Fruit fly (Drosophila melanogaster) whole organism, embryonic: ENCODE results near the gene Enoph.

ENCODE experiments used
- Antp ChIP-seq: fragments of 200-800 bp; sonication (Bioruptor generic); optimal IDR thresholded peaks from 3 replicates; lab custom pipeline; 2016; ENCODE audit warnings: missing biosample characterization, missing genetic modification characterization
- Atf3 ChIP-seq: fragments of 200-800 bp; sonication (Bioruptor generic); optimal IDR thresholded peaks from 3 replicates; lab custom pipeline; 2016; ENCODE audit warnings: missing biosample characterization, missing genetic modification characterization
- CG10209 ChIP-seq: fragments of 200-800 bp; sonication (Bioruptor generic); optimal IDR thresholded peaks from 3 replicates; lab custom pipeline; 2017; ENCODE audit warnings: missing biosample characterization, mild to moderate bottlenecking, missing genetic modification characterization, missing genetic modification reagents
- CG10654 ChIP-seq: fragments of 200-800 bp; sonication (Bioruptor generic); optimal IDR thresholded peaks from 2 replicates; lab custom pipeline; 2016; ENCODE audit warnings: missing biosample characterization, missing genetic modification characterization
- CG11504 ChIP-seq: fragments of 200-800 bp; sonication (Bioruptor generic); optimal IDR thresholded peaks from 3 replicates; lab custom pipeline; 2019; ENCODE audit warnings: missing biosample characterization, mild to moderate bottlenecking, missing genetic modification characterization, moderate library complexity
- CG12104 ChIP-seq: fragments of 200-800 bp; sonication (Bioruptor generic); optimal IDR thresholded peaks from 3 replicates; lab custom pipeline; 2016; ENCODE audit warnings: missing biosample characterization, missing genetic modification characterization
- CG13287 ChIP-seq: fragments of 200-800 bp; sonication (Bioruptor generic); IDR thresholded peaks from 2 replicates; pipeline ENCODE4 v1.3.6; 2022; ENCODE audit warnings: missing biosample characterization, missing genetic modification characterization; ENCODE audit not compliant: partially characterized antibody
- CG13894 ChIP-seq: fragments of 200-800 bp; sonication (Bioruptor generic); optimal IDR thresholded peaks from 3 replicates; lab custom pipeline; 2018; ENCODE audit warnings: missing biosample characterization, mild to moderate bottlenecking, missing genetic modification characterization, moderate library complexity
- CG15696 ChIP-seq: fragments of 200-800 bp; sonication (Bioruptor generic); optimal IDR thresholded peaks from 2 replicates; lab custom pipeline; 2019; ENCODE audit warnings: missing biosample characterization, mild to moderate bottlenecking, missing genetic modification characterization, moderate library complexity
- CG18476 ChIP-seq: fragments of 200-800 bp; sonication (Bioruptor generic); optimal IDR thresholded peaks from 2 replicates; lab custom pipeline; 2016; ENCODE audit warnings: missing biosample characterization, mild to moderate bottlenecking, missing genetic modification characterization
- CG18764 ChIP-seq: fragments of 200-800 bp; sonication (Bioruptor generic); optimal IDR thresholded peaks from 3 replicates; lab custom pipeline; 2016; ENCODE audit warnings: missing biosample characterization, missing genetic modification characterization
- CG2202 ChIP-seq: fragments of 200-800 bp; sonication (Bioruptor generic); optimal IDR thresholded peaks from 2 replicates; lab custom pipeline; 2018; ENCODE audit warnings: missing biosample characterization, mild to moderate bottlenecking, missing genetic modification characterization
- CG2712 ChIP-seq: fragments of 200-800 bp; optimal IDR thresholded peaks from 3 replicates; lab custom pipeline; 2019; ENCODE audit warnings: missing biosample characterization, mild to moderate bottlenecking, missing genetic modification characterization, moderate library complexity
- CG3281 ChIP-seq: fragments of 200-800 bp; sonication (Bioruptor generic); optimal IDR thresholded peaks from 3 replicates; lab custom pipeline; 2017; ENCODE audit warnings: missing biosample characterization, mild to moderate bottlenecking, missing genetic modification characterization
- CG4617 ChIP-seq: fragments of 200-800 bp; sonication (Bioruptor generic); optimal IDR thresholded peaks from 3 replicates; lab custom pipeline; 2016; ENCODE audit warnings: missing biosample characterization, missing genetic modification characterization, borderline replicate concordance
- CG6254 ChIP-seq: fragments of 200-800 bp; sonication (Bioruptor generic); optimal IDR thresholded peaks from 3 replicates; lab custom pipeline; 2017; ENCODE audit warnings: mild to moderate bottlenecking, missing biosample characterization, missing genetic modification reagents, missing genetic modification characterization
- CG6654 ChIP-seq: fragments of 200-800 bp; sonication (Bioruptor generic); optimal IDR thresholded peaks from 2 replicates; lab custom pipeline; 2017; ENCODE audit warnings: missing biosample characterization, mild to moderate bottlenecking, missing genetic modification characterization
- CG6683 ChIP-seq: fragments of 200-800 bp; sonication (Bioruptor generic); optimal IDR thresholded peaks from 2 replicates; lab custom pipeline; 2017; ENCODE audit warnings: missing biosample characterization, mild to moderate bottlenecking, missing genetic modification characterization, missing genetic modification reagents
- CG8089 ChIP-seq: fragments of 200-800 bp; sonication (Bioruptor generic); optimal IDR thresholded peaks from 3 replicates; lab custom pipeline; 2016; ENCODE audit warnings: missing biosample characterization, missing genetic modification characterization
- Camta ChIP-seq: fragments of 200-800 bp; sonication (Bioruptor generic); optimal IDR thresholded peaks from 2 replicates; lab custom pipeline; 2016; ENCODE audit warnings: missing biosample characterization, missing genetic modification characterization
- D19B ChIP-seq: fragments of 200-800 bp; sonication (Bioruptor generic); optimal IDR thresholded peaks from 2 replicates; lab custom pipeline; 2017; ENCODE audit warnings: missing biosample characterization, mild to moderate bottlenecking, missing genetic modification characterization
- Ets65A ChIP-seq: fragments of 200-800 bp; sonication (Bioruptor generic); peaks from one replicate; lab custom pipeline; 2016; ENCODE audit warnings: missing biosample characterization, missing genetic modification characterization
- Fer1 ChIP-seq: fragments of 200-800 bp; sonication (Bioruptor generic); optimal IDR thresholded peaks from 2 replicates; lab custom pipeline; 2017; ENCODE audit warnings: missing biosample characterization, mild to moderate bottlenecking, missing genetic modification characterization
- HLH4C ChIP-seq: fragments of 200-800 bp; sonication (Bioruptor generic); IDR thresholded peaks from 3 replicates; pipeline ENCODE4 v1.3.6; 2022; ENCODE audit warnings: missing biosample characterization, missing genetic modification characterization; ENCODE audit not compliant: partially characterized antibody
- HmgD ChIP-seq: fragments of 200-800 bp; sonication (Bioruptor generic); optimal IDR thresholded peaks from 3 replicates; lab custom pipeline; 2016; ENCODE audit warnings: missing biosample characterization, missing genetic modification characterization
- Hr39 ChIP-seq: fragments of >200 bp; optimal IDR thresholded peaks from 2 replicates; lab custom pipeline; 2017
- Jarid2 ChIP-seq: fragments of 200-800 bp; sonication (Bioruptor generic); optimal IDR thresholded peaks from 3 replicates; lab custom pipeline; 2017; ENCODE audit warnings: mild to moderate bottlenecking, missing biosample characterization, missing genetic modification reagents, missing genetic modification characterization
- Kr ChIP-seq: fragments of 200-800 bp; sonication (Bioruptor generic); optimal IDR thresholded peaks from 2 replicates; lab custom pipeline; 2017; ENCODE audit warnings: missing biosample characterization, mild to moderate bottlenecking, missing genetic modification characterization
- MTF-1 ChIP-seq: fragments of 200-800 bp; sonication (Bioruptor generic); optimal IDR thresholded peaks from 2 replicates; lab custom pipeline; 2018; ENCODE audit warnings: missing biosample characterization, mild to moderate bottlenecking, missing genetic modification characterization, borderline replicate concordance
- Mad ChIP-seq: fragments of 200-800 bp; sonication (Bioruptor generic); optimal IDR thresholded peaks from 2 replicates; lab custom pipeline; 2016; ENCODE audit warnings: missing biosample characterization, missing genetic modification characterization
- Mrtf ChIP-seq: fragments of 200-800 bp; sonication (Bioruptor generic); IDR thresholded peaks from 3 replicates; pipeline ENCODE4 v1.3.6; 2022; ENCODE audit warnings: missing biosample characterization, missing genetic modification characterization
- Nf-YA ChIP-seq: fragments of 200-800 bp; sonication (Bioruptor generic); IDR thresholded peaks from 2 replicates; pipeline ENCODE4 v1.3.6; 2022; ENCODE audit warnings: missing biosample characterization, missing genetic modification characterization
- Ptx1 ChIP-seq: fragments of 200-800 bp; sonication (Bioruptor generic); IDR thresholded peaks from 2 replicates; pipeline ENCODE4 v1.3.6; 2022; ENCODE audit warnings: missing biosample characterization, missing genetic modification characterization
- Sry-β ChIP-seq: fragments of 200-800 bp; sonication (Bioruptor generic); optimal IDR thresholded peaks from 2 replicates; lab custom pipeline; 2018; ENCODE audit warnings: missing biosample characterization, mild to moderate bottlenecking, missing genetic modification characterization, moderate library complexity
- Trl ChIP-seq, 3 experiments: fragments of >200 bp in 2 of 3; fragments of 200-800 bp in 1 of 3; sonication (Bioruptor generic) in 1 of 3; optimal IDR thresholded peaks; 2 replicates in 1 of 3; 3 replicates in 2 of 3; lab custom pipeline; 2016 to 2017; ENCODE audit warnings: missing biosample characterization in 1 of 3, missing genetic modification characterization in 1 of 3
- ab ChIP-seq: fragments of 200-800 bp; sonication (Bioruptor generic); optimal IDR thresholded peaks from 2 replicates; lab custom pipeline; 2016; ENCODE audit warnings: missing biosample characterization, missing genetic modification characterization
- da ChIP-seq: fragments of 200-800 bp; sonication (Bioruptor generic); optimal IDR thresholded peaks from 2 replicates; lab custom pipeline; 2016; ENCODE audit warnings: missing biosample characterization, missing genetic modification characterization
- dati ChIP-seq: fragments of 200-800 bp; sonication (Bioruptor generic); IDR thresholded peaks from 2 replicates; pipeline ENCODE4 v1.3.6; 2022; ENCODE audit warnings: missing biosample characterization, missing genetic modification characterization
- ewg ChIP-seq: fragments of 200-800 bp; sonication (Bioruptor generic); optimal IDR thresholded peaks from 3 replicates; lab custom pipeline; 2017; ENCODE audit warnings: mild to moderate bottlenecking, missing biosample characterization, missing genetic modification reagents, missing genetic modification characterization
- fru ChIP-seq: fragments of >200 bp; optimal IDR thresholded peaks from 2 replicates; lab custom pipeline; 2017
- fu2 ChIP-seq: fragments of 200-800 bp; sonication (Bioruptor generic); optimal IDR thresholded peaks from 2 replicates; lab custom pipeline; 2016; ENCODE audit warnings: missing biosample characterization, missing genetic modification characterization
- h ChIP-seq: fragments of >200 bp; optimal IDR thresholded peaks from 2 replicates; lab custom pipeline; 2017
- nerfin-2 ChIP-seq: fragments of 200-800 bp; sonication (Bioruptor generic); IDR thresholded peaks from 2 replicates; pipeline ENCODE4 v1.3.6; 2022; ENCODE audit warnings: missing biosample characterization, missing genetic modification characterization; ENCODE audit not compliant: partially characterized antibody
- otp ChIP-seq: fragments of 200-800 bp; sonication (Bioruptor generic); IDR thresholded peaks from 3 replicates; pipeline ENCODE4, ENCODE4 v1.3.6; 2022; ENCODE audit warnings: missing biosample characterization, missing genetic modification characterization
- pfk ChIP-seq: fragments of 200-800 bp; sonication (Bioruptor generic); optimal IDR thresholded peaks from 2 replicates; lab custom pipeline; 2018; ENCODE audit warnings: missing biosample characterization, mild to moderate bottlenecking, missing genetic modification characterization, moderate library complexity
- pzg ChIP-seq: fragments of 200-800 bp; sonication (Bioruptor generic); optimal IDR thresholded peaks from 3 replicates; lab custom pipeline; 2018; ENCODE audit warnings: missing biosample characterization, mild to moderate bottlenecking, missing genetic modification characterization, moderate library complexity
- sens ChIP-seq: fragments of 200-800 bp; sonication (Bioruptor generic); peaks from one replicate; lab custom pipeline; 2016; ENCODE audit warnings: missing biosample characterization, missing genetic modification characterization
- sim ChIP-seq: fragments of 200-800 bp; sonication (Bioruptor generic); IDR thresholded peaks from 2 replicates; pipeline ENCODE4 v1.3.6; 2022; ENCODE audit warnings: missing biosample characterization, missing genetic modification characterization
- slp2 ChIP-seq: fragments of 200-800 bp; sonication (Bioruptor generic); optimal IDR thresholded peaks from 2 replicates; lab custom pipeline; 2016; ENCODE audit warnings: missing biosample characterization, missing genetic modification characterization
- so ChIP-seq: fragments of 200-800 bp; sonication (Bioruptor generic); IDR thresholded peaks from 3 replicates; pipeline ENCODE4 v1.3.6; 2022; ENCODE audit warnings: missing biosample characterization, missing genetic modification characterization
- usp ChIP-seq: fragments of >200 bp; optimal IDR thresholded peaks from 2 replicates; lab custom pipeline; 2017; ENCODE audit warnings: missing biosample characterization, missing genetic modification characterization

The Enoph gene

DNA sequence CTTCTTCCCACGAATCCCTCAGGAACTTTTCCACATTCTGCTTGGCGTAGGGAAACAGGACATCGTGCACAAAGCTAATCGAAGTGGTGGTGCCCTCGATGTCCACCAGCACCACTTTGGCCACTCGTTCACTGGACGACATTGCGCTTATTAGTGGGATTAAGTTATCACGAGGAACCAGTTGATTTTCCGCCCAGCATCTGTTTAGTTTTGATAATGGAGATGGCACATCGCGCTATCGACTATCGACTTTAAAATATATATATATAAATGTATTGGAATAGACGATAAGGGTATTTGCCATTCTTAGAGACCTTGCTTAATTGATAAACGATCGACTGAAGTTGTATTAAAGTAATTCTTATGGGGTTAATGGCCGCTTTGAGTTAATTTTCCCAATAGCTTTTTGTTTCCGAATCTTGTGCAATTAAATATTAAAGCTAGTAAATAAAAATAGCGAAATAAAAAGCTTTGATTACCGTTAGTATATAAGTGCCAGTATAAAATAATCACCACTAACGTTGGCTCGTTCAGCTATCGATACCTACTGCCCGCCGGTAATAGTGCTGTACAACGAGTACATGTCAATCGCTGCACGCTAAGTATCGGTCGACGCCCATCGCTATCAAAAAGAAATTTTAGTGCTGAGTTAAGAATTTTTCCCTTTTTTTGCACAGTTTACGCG lies at the start of gene Enoph, which contains the start of gene Hph (continued):
- peak; percentile 62 for TF ChIP-seq Antp (GFP tag; lab: Kevin White, UChicago)
- no peak for TF ChIP-seq otp
- TF ChIP-seq HmgD: peak; percentile 42
- peak; percentile 67 for TF ChIP-seq pzg
- no peak for TF ChIP-seq Hr39 (lab: Kevin White, UChicago)
- TF ChIP-seq da (GFP tag; lab: Kevin White, UChicago): no peak
- peak; percentile 46 for TF ChIP-seq CG10654 (GFP tag; lab: Kevin White, UChicago)
- TF ChIP-seq sens (GFP tag; lab: Kevin White, UChicago): peak; percentile 91
- TF ChIP-seq CG6254: peak; percentile 32
- no peak for TF ChIP-seq MTF-1 (GFP tag; lab: Kevin White, UChicago)
- TF ChIP-seq fru: no peak
- TF ChIP-seq CG10209 (GFP tag; lab: Kevin White, UChicago): peak; percentile 67
- TF ChIP-seq CG13894: peak; percentile 52
- TF ChIP-seq HLH4C (GFP tag; lab: Robert Waterston, UW): peak; percentile 81
- no peak for TF ChIP-seq h (lab: Kevin White, UChicago)
- TF ChIP-seq Ets65A (GFP tag; lab: Kevin White, UChicago): peak; percentile 95
- peak; percentile 31 for TF ChIP-seq ewg (GFP tag; lab: Kevin White, UChicago)
- no peak for TF ChIP-seq Kr (GFP tag; lab: Kevin White, UChicago)
- TF ChIP-seq CG3281 (GFP tag; lab: Kevin White, UChicago): peak; percentile 61
- peak; percentile 68 for TF ChIP-seq nerfin-2 (GFP tag; lab: Robert Waterston, UW)
- 0 out of 3 replicates have a peak, but pooled peaks have one; percentile 28 for TF ChIP-seq Mrtf (GFP tag; lab: Robert Waterston, UW)
- TF ChIP-seq CG6654 (GFP tag; lab: Kevin White, UChicago): peak; percentile 22
- TF ChIP-seq CG13287 (GFP tag; lab: Robert Waterston, UW): peak; percentile 81
- peak; percentile 73 for TF ChIP-seq CG11504 (tag; lab: Kevin White, UChicago)
- no peak for TF ChIP-seq ab (GFP tag; lab: Kevin White, UChicago)
- TF ChIP-seq pfk (GFP tag; lab: Kevin White, UChicago): no peak
- TF ChIP-seq slp2: no peak
- no peak for TF ChIP-seq usp (GFP tag; lab: Kevin White, UChicago)
- peak; percentile 65 for TF ChIP-seq Fer1 (GFP tag; lab: Kevin White, UChicago)
- peak; percentile 31 for TF ChIP-seq D19B (GFP tag; lab: Kevin White, UChicago)
- TF ChIP-seq so: no peak
- TF ChIP-seq Trl (optimal IDR thresholded peaks at IDR 0.05; lab: Kevin White, UChicago): no peak
- peak; percentile 59 for TF ChIP-seq Trl (GFP tag; optimal IDR thresholded peaks at IDR 0.05; lab: Kevin White, UChicago)
- TF ChIP-seq Ptx1 (GFP tag; lab: Robert Waterston, UW): peak; percentile 70
- TF ChIP-seq Jarid2 (GFP tag; lab: Kevin White, UChicago): peak; percentile 27
- TF ChIP-seq CG8089: no peak
- peak; percentile 81 for TF ChIP-seq CG4617 (GFP tag; lab: Kevin White, UChicago)
- peak; percentile 29 for TF ChIP-seq Mad (GFP tag; lab: Kevin White, UChicago)
- peak; percentile 51 for TF ChIP-seq fu2 (GFP tag; lab: Kevin White, UChicago)
- TF ChIP-seq sim (GFP tag; lab: Robert Waterston, UW): no peak
- no peak for TF ChIP-seq CG2202
- TF ChIP-seq CG18764: peak; percentile 18
- TF ChIP-seq Sry-β (GFP tag; lab: Kevin White, UChicago): peak; percentile 46
- TF ChIP-seq CG2712 (tag; lab: Kevin White, UChicago): peak; percentile 76
- TF ChIP-seq CG15696 (tag; lab: Kevin White, UChicago): peak; percentile 57
- TF ChIP-seq dati (GFP tag; lab: Robert Waterston, UW): no peak
- peak; percentile 57 for TF ChIP-seq CG12104 (GFP tag; lab: Kevin White, UChicago)
- TF ChIP-seq CG6683: no peak
- TF ChIP-seq Camta: peak; percentile 54
- peak; percentile 24 for TF ChIP-seq CG18476 (GFP tag; lab: Kevin White, UChicago)
- no peak for TF ChIP-seq Nf-YA (GFP tag; lab: Robert Waterston, UW)
- TF ChIP-seq Atf3 (GFP tag; lab: Kevin White, UChicago): peak; percentile 20
